Fruit fly (Drosophila melanogaster): ENCODE results near the gene CG9399.

The CG9399 gene

dm6 chr3R:9573812-9574587, at the start of gene CG9399 (continued):
- TF ChIP-seq CG8119 (GFP tag; IDR thresholded peaks at IDR 0.05) (peak; percentile 97), CG3032 (tag; optimal IDR thresholded peaks at IDR 0.05) (peak; percentile 97), CG10631 (GFP tag; optimal IDR thresholded peaks at IDR 0.05) (peak; percentile 99), Hr39 (GFP tag; optimal IDR thresholded peaks at IDR 0.05) (peak; percentile 96), CG9139 (GFP tag; optimal IDR thresholded peaks at IDR 0.05) (peak; percentile 91), Sox14 (GFP tag; optimal IDR thresholded peaks at IDR 0.05) (peak; percentile 96), CG6854 (GFP tag; optimal IDR thresholded peaks at IDR 0.05) (peak; percentile 87), pdm3 (GFP tag; optimal IDR thresholded peaks at IDR 0.05) (peak; percentile 98), Eip75B (GFP tag; optimal IDR thresholded peaks at IDR 0.05) (peak; percentile 96), CG31627 (GFP tag; optimal IDR thresholded peaks at IDR 0.05) (peak; percentile 97)

- TF ChIP-seq CG8119 (GFP tag; IDR thresholded peaks at IDR 0.05), result no peak
- no peak for TF ChIP-seq topi (GFP tag; optimal IDR thresholded peaks at IDR 0.05)
- no peak for TF ChIP-seq CG11294 (GFP tag; IDR thresholded peaks at IDR 0.05)
- TF ChIP-seq CG11762 (GFP tag; optimal IDR thresholded peaks at IDR 0.05; ENCODE audit: insufficient read depth), result no peak
- TF ChIP-seq CG32006 (GFP tag; optimal IDR thresholded peaks at IDR 0.05), result no peak
- no peak for TF ChIP-seq net (GFP tag; optimal IDR thresholded peaks at IDR 0.05)
- TF ChIP-seq CG6163 (GFP tag; IDR thresholded peaks at IDR 0.05), result no peak
- no peak for TF ChIP-seq dac (GFP tag; optimal IDR thresholded peaks at IDR 0.05)
- TF ChIP-seq Eip78C (GFP tag), result no peak
- TF ChIP-seq CG31627 (GFP tag; optimal IDR thresholded peaks at IDR 0.05), result no peak
- no peak for TF ChIP-seq fd59A (GFP tag; optimal IDR thresholded peaks at IDR 0.05)
- TF ChIP-seq cyc (GFP tag; optimal IDR thresholded peaks at IDR 0.05), result no peak
- no peak for TF ChIP-seq Sox14 (GFP tag; optimal IDR thresholded peaks at IDR 0.05)
These were observed 46.3 kb upstream of the CG9399 start for dm6 chr3R:9620278-9620677.

- TF ChIP-seq salr (GFP tag; optimal IDR thresholded peaks at IDR 0.05) (peak in 1 of 2 experiments; percentile 49), CG3919 (GFP tag; optimal IDR thresholded peaks at IDR 0.05) (peak; percentile 84), eg (GFP tag; IDR thresholded peaks at IDR 0.05) (peak; percentile 96), Sox14 (GFP tag; optimal IDR thresholded peaks at IDR 0.05) (peak; percentile 63), dsx (GFP tag; optimal IDR thresholded peaks at IDR 0.05; ENCODE audit: poor library complexity, severe bottlenecking) (peak; percentile 29), Ets21C (GFP tag; optimal IDR thresholded peaks at IDR 0.05) (no peak), OdsH (GFP tag; optimal IDR thresholded peaks at IDR 0.05) (peak; percentile 75), CG16779 (tag; optimal IDR thresholded peaks at IDR 0.05) (peak; percentile 34), fd85E (GFP tag; optimal IDR thresholded peaks at IDR 0.05) (no peak), Met (GFP tag; optimal IDR thresholded peaks at IDR 0.05) (peak; percentile 37), Hr4 (GFP tag; optimal IDR thresholded peaks at IDR 0.05) (peak; percentile 78), svp (GFP tag) (peak; percentile 54), CG6163 (GFP tag; IDR thresholded peaks at IDR 0.05) (peak; percentile 93), Hr39 (GFP tag; optimal IDR thresholded peaks at IDR 0.05) (peak; percentile 53), net (GFP tag; optimal IDR thresholded peaks at IDR 0.05) (peak; percentile 72), Sox102F (GFP tag; optimal IDR thresholded peaks at IDR 0.05) (peak; percentile 9), CG7368 (GFP tag; optimal IDR thresholded peaks at IDR 0.05) (peak; percentile 43), CG10631 (GFP tag; optimal IDR thresholded peaks at IDR 0.05) (peak; percentile 61), CG1621 (tag; optimal IDR thresholded peaks at IDR 0.05) (no peak), achi (GFP tag; optimal IDR thresholded peaks at IDR 0.05) (peak; percentile 55), lz (GFP tag; optimal IDR thresholded peaks at IDR 0.05) (peak; percentile 45), Blimp-1 (GFP tag; optimal IDR thresholded peaks at IDR 0.05) (no peak), Gug (GFP tag; IDR thresholded peaks at IDR 0.05) (peak; percentile 89), Ets96B (tag; optimal IDR thresholded peaks at IDR 0.05) (peak; percentile 25), CG6792 (GFP tag; optimal IDR thresholded peaks at IDR 0.05) (peak; percentile 41), fkh (GFP tag; optimal IDR thresholded peaks at IDR 0.05) (peak; percentile 9), Sox15 (GFP tag; optimal IDR thresholded peaks at IDR 0.05) (peak; percentile 13), CG15336 (GFP tag; IDR thresholded peaks at IDR 0.05) (peak; percentile 90), Eip78C (GFP tag) (peak; percentile 94), CG9139 (GFP tag; optimal IDR thresholded peaks at IDR 0.05) (peak; percentile 1), CG8119 (GFP tag; IDR thresholded peaks at IDR 0.05) (peak; percentile 87), topi (GFP tag; optimal IDR thresholded peaks at IDR 0.05) (peak; percentile 46), CG11902 (GFP tag; optimal IDR thresholded peaks at IDR 0.05) (peak; percentile 62), Eip93F (GFP tag; optimal IDR thresholded peaks at IDR 0.05) (no peak), esn (GFP tag; optimal IDR thresholded peaks at IDR 0.05) (peak; percentile 46), fd59A (GFP tag; optimal IDR thresholded peaks at IDR 0.05) (peak; percentile 18)
These were observed 44.3 kb upstream of the CG9399 start for dm6 chr3R:9618331-9618730.

Data from whole organism, prepupa.